Fruit fly (Drosophila melanogaster): ENCODE data around the gene Mst87F.

Gene Mst87F

dm6 chr3R:13839883-13840412 is 12.1 kb upstream of the Mst87F start, which contains the start of gene CG31495 (continued):
- peak; percentile 55 for TF ChIP-seq gfzf (GFP tag; optimal IDR thresholded peaks at IDR 0.05)
- peak; percentile 22 for TF ChIP-seq pho (GFP tag; optimal IDR thresholded peaks at IDR 0.05)
- TF ChIP-seq Dip3 (GFP tag; optimal IDR thresholded peaks at IDR 0.05), result peak; percentile 15
- no peak for TF ChIP-seq seq (GFP tag; IDR thresholded peaks at IDR 0.05)
- peak; percentile 65 for TF ChIP-seq Sry-δ (GFP tag; optimal IDR thresholded peaks at IDR 0.05)
- TF ChIP-seq MTF-1 (GFP tag; optimal IDR thresholded peaks at IDR 0.05; ENCODE audit: borderline replicate concordance), result no peak
- peak; percentile 99 for TF ChIP-seq CG9437 (GFP tag; optimal IDR thresholded peaks at IDR 0.05)
- no peak for TF ChIP-seq Meics (GFP tag; optimal IDR thresholded peaks at IDR 0.05)
- TF ChIP-seq hkb (optimal IDR thresholded peaks at IDR 0.05), result no peak
- TF ChIP-seq hkb (GFP tag; IDR thresholded peaks at IDR 0.05), result 0 out of 2 replicates have a peak, but pooled peaks have one; percentile 9
- no peak for TF ChIP-seq CG2889 (GFP tag; IDR thresholded peaks at IDR 0.05)
- no peak for TF ChIP-seq yki (optimal IDR thresholded peaks at IDR 0.05)
- TF ChIP-seq pnt (GFP tag; optimal IDR thresholded peaks at IDR 0.05), result no peak
- TF ChIP-seq CG33213 (GFP tag; optimal IDR thresholded peaks at IDR 0.05), result peak; percentile 45
- peak; percentile 25 for TF ChIP-seq az2 (GFP tag; optimal IDR thresholded peaks at IDR 0.05)
- TF ChIP-seq onecut (GFP tag; IDR thresholded peaks at IDR 0.05), result no peak
- no peak for TF ChIP-seq klu (GFP tag; IDR thresholded peaks at IDR 0.05)
- no peak for TF ChIP-seq CG7271 (tag; optimal IDR thresholded peaks at IDR 0.05)
- no peak for TF ChIP-seq CG8924 (tag; optimal IDR thresholded peaks at IDR 0.05)
- TF ChIP-seq HmgD (GFP tag; optimal IDR thresholded peaks at IDR 0.05), result no peak
- TF ChIP-seq D19B (GFP tag; optimal IDR thresholded peaks at IDR 0.05), result no peak
- TF ChIP-seq luna (GFP tag; optimal IDR thresholded peaks at IDR 0.05), result no peak
- TF ChIP-seq Ada2b (GFP tag; IDR thresholded peaks at IDR 0.05), result 0 out of 2 replicates have a peak, but pooled peaks have one; percentile 26
- peak; percentile 4 for TF ChIP-seq CG17359 (tag; optimal IDR thresholded peaks at IDR 0.05)
- TF ChIP-seq bsh (GFP tag; optimal IDR thresholded peaks at IDR 0.05), result no peak
- no peak for TF ChIP-seq E2f1 (GFP tag; IDR thresholded peaks at IDR 0.05)
- 0 out of 2 replicates have a peak, but pooled peaks have one; percentile 11 for TF ChIP-seq Xrp1 (GFP tag; IDR thresholded peaks at IDR 0.05)
- peak in 1 of 2 experiments; percentile 34 for TF ChIP-seq Dfd (GFP tag; optimal IDR thresholded peaks at IDR 0.05)
- no peak for TF ChIP-seq ttk (GFP tag; IDR thresholded peaks at IDR 0.05)
- TF ChIP-seq CG13424 (tag; optimal IDR thresholded peaks at IDR 0.05), result peak; percentile 21
- peak; percentile 43 for TF ChIP-seq bbx (GFP tag; IDR thresholded peaks at IDR 0.05; ENCODE audit: partially characterized antibody)
- TF ChIP-seq Bteb2 (GFP tag; optimal IDR thresholded peaks at IDR 0.05), result no peak
- no peak for TF ChIP-seq mirr (GFP tag; optimal IDR thresholded peaks at IDR 0.05)
- no peak for TF ChIP-seq unpg (GFP tag; optimal IDR thresholded peaks at IDR 0.05)
- no peak for TF ChIP-seq peb (GFP tag; IDR thresholded peaks at IDR 0.05)
- no peak for TF ChIP-seq p53 (GFP tag; optimal IDR thresholded peaks at IDR 0.05)
- no peak for TF ChIP-seq Atf-2 (GFP tag; optimal IDR thresholded peaks at IDR 0.05)
- TF ChIP-seq CG17829 (tag; optimal IDR thresholded peaks at IDR 0.05), result peak; percentile 4
- TF ChIP-seq CG1792 (GFP tag; optimal IDR thresholded peaks at IDR 0.05), result no peak
- TF ChIP-seq kah (GFP tag; optimal IDR thresholded peaks at IDR 0.05), result no peak
- no peak for TF ChIP-seq CG4854 (GFP tag; optimal IDR thresholded peaks at IDR 0.05)
- no peak for TF ChIP-seq gt (GFP tag; IDR thresholded peaks at IDR 0.05)
- TF ChIP-seq CoRest (tag; optimal IDR thresholded peaks at IDR 0.05), result peak; percentile 58
- no peak for TF ChIP-seq h (optimal IDR thresholded peaks at IDR 0.05)
- no peak for TF ChIP-seq CG1233 (GFP tag; optimal IDR thresholded peaks at IDR 0.05)
- TF ChIP-seq CG2199 (GFP tag; IDR thresholded peaks at IDR 0.05), result no peak
- peak; percentile 95 for TF ChIP-seq ssp (GFP tag; IDR thresholded peaks at IDR 0.05)
- 0 out of 2 replicates have a peak, but pooled peaks have one; percentile 7 for TF ChIP-seq nerfin-2 (GFP tag; IDR thresholded peaks at IDR 0.05; ENCODE audit: partially characterized antibody)
- no peak for TF ChIP-seq CG18619 (GFP tag; optimal IDR thresholded peaks at IDR 0.05)
- TF ChIP-seq CG17385 (GFP tag; optimal IDR thresholded peaks at IDR 0.05), result no peak
- peak in 1 of 2 experiments; percentile 76 for TF ChIP-seq crp (GFP tag; optimal IDR thresholded peaks at IDR 0.05)
- no peak for TF ChIP-seq al (GFP tag; IDR thresholded peaks at IDR 0.05)
